Fruit fly (Drosophila melanogaster) whole organism, adult: ENCODE results near the gene Rox8.

Source experiments
- CG11617 ChIP-seq: fragments of 200-800 bp; sonication (Bioruptor generic); optimal IDR thresholded peaks from 2 replicates; lab custom pipeline; 2017; ENCODE audit warnings: mild to moderate bottlenecking, missing biosample characterization, missing genetic modification reagents, missing genetic modification characterization
- CG12768 ChIP-seq: fragments of 200-800 bp; sonication (Bioruptor generic); optimal IDR thresholded peaks from 2 replicates; lab custom pipeline; 2017; ENCODE audit warnings: missing biosample characterization, missing genetic modification characterization, mild to moderate bottlenecking, moderate library complexity, missing genetic modification reagents
- CG14711 ChIP-seq: fragments of 200-800 bp; sonication (Bioruptor generic); optimal IDR thresholded peaks from 2 replicates; lab custom pipeline; 2018; ENCODE audit warnings: missing biosample characterization, mild to moderate bottlenecking, missing genetic modification characterization, moderate library complexity
- CG5204 ChIP-seq: fragments of 200-800 bp; sonication (Bioruptor generic); optimal IDR thresholded peaks from 2 replicates; lab custom pipeline; 2016; ENCODE audit warnings: missing biosample characterization, missing genetic modification characterization
- CG7101 ChIP-seq: fragments of 200-800 bp; sonication (Bioruptor generic); optimal IDR thresholded peaks from 2 replicates; lab custom pipeline; 2018; ENCODE audit warnings: missing biosample characterization, mild to moderate bottlenecking, missing genetic modification characterization, moderate library complexity
- Mnt ChIP-seq: fragments of 200-800 bp; sonication (Bioruptor generic); optimal IDR thresholded peaks from 2 replicates; lab custom pipeline; 2016; ENCODE audit warnings: missing biosample characterization, mild to moderate bottlenecking, missing genetic modification characterization
- bab1 ChIP-seq: fragments of 200-800 bp; sonication (Bioruptor generic); optimal IDR thresholded peaks from 3 replicates; lab custom pipeline; 2019; ENCODE audit warnings: missing biosample characterization, mild to moderate bottlenecking, missing genetic modification characterization, moderate library complexity
- kay ChIP-seq: fragments of 200-800 bp; sonication (Bioruptor generic); peaks from one replicate; lab custom pipeline; 2016; ENCODE audit warnings: missing biosample characterization, missing genetic modification characterization, borderline replicate concordance
- ovo ChIP-seq: fragments of 200-800 bp; sonication (Bioruptor generic); optimal IDR thresholded peaks from 2 replicates; lab custom pipeline; 2016; ENCODE audit warnings: missing biosample characterization, missing genetic modification characterization
- tj ChIP-seq: fragments of 200-800 bp; sonication (Bioruptor generic); optimal IDR thresholded peaks from 3 replicates; lab custom pipeline; 2017; ENCODE audit warnings: missing biosample characterization, mild to moderate bottlenecking, missing genetic modification characterization, moderate library complexity

DNA sequence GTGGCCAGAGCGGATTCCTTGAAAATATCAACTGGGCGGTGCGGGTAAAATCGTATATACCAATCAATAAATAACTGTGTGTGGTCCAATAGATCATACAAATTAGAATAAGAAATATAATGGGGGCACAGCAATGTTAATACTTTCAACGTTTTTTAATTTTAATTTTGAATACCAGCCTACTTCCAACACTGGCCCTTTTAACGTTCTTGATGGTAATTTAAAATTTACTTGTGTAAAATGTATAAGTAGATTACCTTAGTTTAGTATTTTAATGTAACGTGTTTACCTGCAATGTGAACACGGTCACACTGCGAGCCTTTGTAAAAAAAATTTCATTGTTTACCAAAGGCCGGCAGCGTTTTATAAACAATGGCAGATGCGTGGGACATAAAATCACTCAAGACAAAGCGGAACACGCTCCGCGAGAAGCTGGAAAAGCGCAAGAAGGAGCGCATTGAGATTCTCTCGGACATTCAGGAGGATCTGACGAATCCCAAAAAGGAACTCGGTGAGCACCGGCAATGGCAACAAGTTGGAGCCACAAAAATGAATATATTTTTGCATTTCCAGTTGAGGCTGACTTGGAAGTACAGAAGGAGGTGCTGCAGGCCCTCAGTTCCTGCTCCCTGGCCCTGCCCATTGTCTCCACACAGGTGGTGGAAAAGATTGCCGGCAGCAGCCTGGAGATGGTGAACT lies 16.1 kb downstream of the Rox8 start, which contains the start of the genes KrT95D and Mettl3:
- TF ChIP-seq CG12768 (GFP tag; lab: Kevin White, UChicago) (no peak), CG5204 (GFP tag; lab: Kevin White, UChicago) (no peak), CG11617 (peak; percentile 39), bab1 (GFP tag; lab: Kevin White, UChicago) (no peak), kay (no peak), CG7101 (tag; lab: Kevin White, UChicago) (no peak), ovo (GFP tag; lab: Kevin White, UChicago) (no peak), Mnt (GFP tag; lab: Kevin White, UChicago) (no peak), CG14711 (tag; lab: Kevin White, UChicago) (no peak), tj (GFP tag; lab: Kevin White, UChicago) (no peak)
